Worm (Caenorhabditis elegans) whole organism, L2 larva: ENCODE measurements around the gene str-144.

Source experiments
- lsy-2 ChIP-seq, 2 experiments: fragments of 150-350 bp in 1 of 2; sonication (generic microtip) in 1 of 2; optimal IDR thresholded peaks; 2 replicates each; lab custom pipeline; 2014 to 2017; ENCODE audit warnings: missing biosample characterization in 2 of 2, missing genetic modification characterization in 2 of 2
- zag-1 ChIP-seq: fragments of 150-350 bp; optimal IDR thresholded peaks from 2 replicates; lab custom pipeline; 2014; ENCODE audit warnings: missing biosample characterization, missing genetic modification characterization

- TF ChIP-seq lsy-2 (tag; optimal IDR thresholded peaks at IDR 0.05; lab: Kevin White, UChicago) (peak in 1 of 2 experiments; percentile 45), zag-1 (no peak)
These were observed 32.8 kb downstream of the str-144 start for ce11 chrV:8039085-8039525.
